Fruit fly (Drosophila melanogaster) whole organism, embryonic: Measurements from ENCODE around the gene CG15019.
A peak's percentile ranks its signal among the peaks of the same experiment; 100 is the strongest.

ENCODE experiments used
- Ada2b ChIP-seq: fragments of 200-800 bp; sonication (Bioruptor generic); IDR thresholded peaks from 2 replicates; pipeline ENCODE4 v1.3.6; 2022; ENCODE audit warnings: missing biosample characterization, missing genetic modification characterization
- Antp ChIP-seq: fragments of 200-800 bp; sonication (Bioruptor generic); optimal IDR thresholded peaks from 3 replicates; lab custom pipeline; 2016; ENCODE audit warnings: missing biosample characterization, missing genetic modification characterization
- B-H1 ChIP-seq: fragments of 200-800 bp; sonication (Bioruptor generic); IDR thresholded peaks from 3 replicates; pipeline ENCODE4 v1.3.6; 2022; ENCODE audit warnings: missing biosample characterization, missing genetic modification characterization
- B-H2 ChIP-seq: fragments of 200-800 bp; sonication (Bioruptor generic); optimal IDR thresholded peaks from 2 replicates; lab custom pipeline; 2018; ENCODE audit warnings: missing biosample characterization, mild to moderate bottlenecking, missing genetic modification characterization
- CG11695 ChIP-seq: fragments of 200-800 bp; sonication (Bioruptor generic); IDR thresholded peaks from 3 replicates; pipeline ENCODE4 v1.3.6; 2022; ENCODE audit warnings: missing biosample characterization, missing genetic modification characterization
- CG12104 ChIP-seq: fragments of 200-800 bp; sonication (Bioruptor generic); optimal IDR thresholded peaks from 3 replicates; lab custom pipeline; 2016; ENCODE audit warnings: missing biosample characterization, missing genetic modification characterization
- CG14710 ChIP-seq: fragments of 200-800 bp; sonication (Bioruptor generic); optimal IDR thresholded peaks from 3 replicates; lab custom pipeline; 2019; ENCODE audit warnings: missing biosample characterization, mild to moderate bottlenecking, missing genetic modification characterization, moderate library complexity
- CG15269 ChIP-seq: fragments of 200-800 bp; sonication (Bioruptor generic); optimal IDR thresholded peaks from 2 replicates; lab custom pipeline; 2018; ENCODE audit warnings: missing biosample characterization, mild to moderate bottlenecking, missing genetic modification characterization, moderate library complexity
- CG17361 ChIP-seq: fragments of 200-800 bp; sonication (Bioruptor generic); IDR thresholded peaks from 3 replicates; pipeline ENCODE4 v1.3.6; 2022; ENCODE audit warnings: missing biosample characterization, missing genetic modification characterization
- CG18599 ChIP-seq: fragments of 200-800 bp; sonication (Bioruptor generic); optimal IDR thresholded peaks from 3 replicates; lab custom pipeline; 2017; ENCODE audit warnings: missing biosample characterization, missing genetic modification characterization, mild to moderate bottlenecking, moderate library complexity, missing genetic modification reagents
- CG30020 ChIP-seq: fragments of 200-800 bp; optimal IDR thresholded peaks from 2 replicates; lab custom pipeline; 2019; ENCODE audit warnings: missing biosample characterization, mild to moderate bottlenecking, missing genetic modification characterization, moderate library complexity
- CG30403 ChIP-seq: fragments of 200-800 bp; sonication (Bioruptor generic); optimal IDR thresholded peaks from 3 replicates; lab custom pipeline; 2016; ENCODE audit warnings: missing biosample characterization, missing genetic modification characterization
- CG3847 ChIP-seq: fragments of 200-800 bp; sonication (Bioruptor generic); IDR thresholded peaks from 2 replicates; pipeline ENCODE4 v1.3.6; 2022; ENCODE audit warnings: missing biosample characterization, missing genetic modification characterization
- CG5180 ChIP-seq: fragments of 200-800 bp; sonication (Bioruptor generic); optimal IDR thresholded peaks from 3 replicates; lab custom pipeline; 2017; ENCODE audit warnings: missing biosample characterization, missing genetic modification characterization, mild to moderate bottlenecking, moderate library complexity, missing genetic modification reagents
- CG6175 ChIP-seq: fragments of 200-800 bp; sonication (Bioruptor generic); IDR thresholded peaks from 3 replicates; pipeline ENCODE4 v1.3.6; 2022; ENCODE audit warnings: missing biosample characterization, missing genetic modification characterization
- CG6689 ChIP-seq: fragments of 200-800 bp; sonication (Bioruptor generic); IDR thresholded peaks from 2 replicates; pipeline ENCODE4 v1.3.6; 2022; ENCODE audit warnings: missing biosample characterization, missing genetic modification characterization
- CG7745 ChIP-seq: fragments of 200-800 bp; sonication (Bioruptor generic); optimal IDR thresholded peaks from 2 replicates; lab custom pipeline; 2018; ENCODE audit warnings: missing biosample characterization, mild to moderate bottlenecking, missing genetic modification characterization, moderate library complexity
- CG7963 ChIP-seq: fragments of 200-800 bp; sonication (Bioruptor generic); IDR thresholded peaks from 3 replicates; pipeline ENCODE4 v1.3.6; 2022; ENCODE audit warnings: missing biosample characterization, missing genetic modification characterization; ENCODE audit not compliant: partially characterized antibody
- CG8281 ChIP-seq: fragments of 200-800 bp; sonication (Bioruptor generic); optimal IDR thresholded peaks from 2 replicates; lab custom pipeline; 2018; ENCODE audit warnings: missing biosample characterization, mild to moderate bottlenecking, missing genetic modification characterization, moderate library complexity
- CG8388 ChIP-seq: fragments of 200-800 bp; sonication (Bioruptor generic); optimal IDR thresholded peaks from 2 replicates; lab custom pipeline; 2019; ENCODE audit warnings: missing biosample characterization, mild to moderate bottlenecking, missing genetic modification characterization, moderate library complexity
- CG9609 ChIP-seq: fragments of 200-800 bp; sonication (Bioruptor generic); optimal IDR thresholded peaks from 3 replicates; lab custom pipeline; 2016; ENCODE audit warnings: missing biosample characterization, missing genetic modification characterization
- CrebB ChIP-seq: fragments of 200-800 bp; sonication (Bioruptor generic); optimal IDR thresholded peaks from 3 replicates; lab custom pipeline; 2018; ENCODE audit warnings: missing biosample characterization, mild to moderate bottlenecking, missing genetic modification characterization
- D19B ChIP-seq: fragments of 200-800 bp; sonication (Bioruptor generic); optimal IDR thresholded peaks from 2 replicates; lab custom pipeline; 2017; ENCODE audit warnings: missing biosample characterization, mild to moderate bottlenecking, missing genetic modification characterization
- Elba2 ChIP-seq: fragments of 200-800 bp; sonication (Bioruptor generic); optimal IDR thresholded peaks from 3 replicates; lab custom pipeline; 2016; ENCODE audit warnings: missing biosample characterization, missing genetic modification characterization
- HLH4C ChIP-seq: fragments of 200-800 bp; sonication (Bioruptor generic); IDR thresholded peaks from 3 replicates; pipeline ENCODE4 v1.3.6; 2022; ENCODE audit warnings: missing biosample characterization, missing genetic modification characterization; ENCODE audit not compliant: partially characterized antibody
- Med ChIP-seq: fragments of 200-800 bp; sonication (Bioruptor generic); peaks from one replicate; lab custom pipeline; 2016; ENCODE audit warnings: missing biosample characterization, missing genetic modification characterization, mild to moderate bottlenecking, inconsistent platforms, moderate library complexity
- Ptx1 ChIP-seq: fragments of 200-800 bp; sonication (Bioruptor generic); IDR thresholded peaks from 2 replicates; pipeline ENCODE4 v1.3.6; 2022; ENCODE audit warnings: missing biosample characterization, missing genetic modification characterization
- Stat92E ChIP-seq, 3 experiments: fragments of >200 bp in 2 of 3; fragments of 200-800 bp in 1 of 3; sonication (Bioruptor generic) in 1 of 3; optimal IDR thresholded peaks; 2 replicates each; lab custom pipeline; 2017 to 2019; ENCODE audit warnings: missing biosample characterization in 3 of 3, missing genetic modification characterization in 3 of 3, mild to moderate bottlenecking in 1 of 3, moderate library complexity in 1 of 3
- Taf1 ChIP-seq: fragments of 200-800 bp; sonication (Bioruptor generic); IDR thresholded peaks from 2 replicates; pipeline ENCODE4 v1.3.6; 2022; ENCODE audit warnings: missing biosample characterization, missing genetic modification characterization
- abd-A ChIP-seq: fragments of 200-800 bp; sonication (Bioruptor generic); optimal IDR thresholded peaks from 3 replicates; lab custom pipeline; 2019; ENCODE audit warnings: missing biosample characterization, mild to moderate bottlenecking, missing genetic modification characterization, moderate library complexity
- ase ChIP-seq: fragments of 200-800 bp; sonication (Bioruptor generic); IDR thresholded peaks from 3 replicates; pipeline ENCODE4 v1.3.6; 2022; ENCODE audit warnings: missing biosample characterization, missing genetic modification characterization
- btn ChIP-seq: fragments of 200-800 bp; sonication (Bioruptor generic); optimal IDR thresholded peaks from 2 replicates; lab custom pipeline; 2016; ENCODE audit warnings: missing biosample characterization, missing genetic modification characterization
- cas ChIP-seq: fragments of 200-800 bp; sonication (Bioruptor generic); IDR thresholded peaks from 2 replicates; pipeline ENCODE4 v1.3.6; 2022; ENCODE audit warnings: missing biosample characterization, missing genetic modification characterization
- chn ChIP-seq: fragments of 200-800 bp; sonication (Bioruptor generic); optimal IDR thresholded peaks from 2 replicates; lab custom pipeline; 2016; ENCODE audit warnings: missing biosample characterization, missing genetic modification characterization
- gem ChIP-seq: fragments of 200-800 bp; sonication (Bioruptor generic); optimal IDR thresholded peaks from 2 replicates; lab custom pipeline; 2019; ENCODE audit warnings: missing biosample characterization, mild to moderate bottlenecking, missing genetic modification characterization, moderate library complexity
- gfzf ChIP-seq: fragments of 200-800 bp; sonication (Bioruptor generic); optimal IDR thresholded peaks from 2 replicates; lab custom pipeline; 2016; ENCODE audit warnings: missing biosample characterization, mild to moderate bottlenecking, missing genetic modification characterization, moderate library complexity
- hb ChIP-seq: fragments of 200-800 bp; sonication (Bioruptor generic); IDR thresholded peaks from 3 replicates; pipeline ENCODE4 v1.3.6; 2022; ENCODE audit warnings: missing biosample characterization, missing genetic modification characterization; ENCODE audit not compliant: partially characterized antibody
- lov ChIP-seq, 2 experiments: fragments of 200-800 bp in 1 of 2; fragments of >200 bp in 1 of 2; sonication (Bioruptor generic) in 1 of 2; IDR thresholded peaks in 1 of 2; optimal IDR thresholded peaks in 1 of 2; 2 replicates in 1 of 2; 3 replicates in 1 of 2; pipeline versions ENCODE4 v1.3.6 to Lab custom; 2017 to 2022; ENCODE audit warnings: missing biosample characterization in 1 of 2, missing genetic modification characterization in 1 of 2
- mam ChIP-seq: fragments of 200-800 bp; sonication (Bioruptor generic); optimal IDR thresholded peaks from 3 replicates; lab custom pipeline; 2016; ENCODE audit warnings: missing biosample characterization, missing genetic modification characterization
- pb ChIP-seq: fragments of 200-800 bp; sonication (Bioruptor generic); optimal IDR thresholded peaks from 3 replicates; lab custom pipeline; 2016; ENCODE audit warnings: missing biosample characterization, missing genetic modification characterization
- peb ChIP-seq: fragments of 200-800 bp; sonication (Bioruptor generic); IDR thresholded peaks from 2 replicates; pipeline ENCODE4 v1.3.6; 2022; ENCODE audit warnings: missing biosample characterization, missing genetic modification characterization
- rib ChIP-seq: fragments of 200-800 bp; sonication (Bioruptor generic); IDR thresholded peaks from 2 replicates; pipeline ENCODE4 v1.3.6; 2022; ENCODE audit warnings: missing biosample characterization, missing genetic modification characterization
- sc ChIP-seq, 3 experiments: fragments of >200 bp in 2 of 3; fragments of 200-800 bp in 1 of 3; sonication (Bioruptor generic) in 1 of 3; optimal IDR thresholded peaks; 2 replicates in 2 of 3; 3 replicates in 1 of 3; lab custom pipeline; 2017; ENCODE audit warnings: mild to moderate bottlenecking in 1 of 3, missing biosample characterization in 1 of 3, missing genetic modification characterization in 1 of 3, missing genetic modification reagents in 1 of 3
- schlank ChIP-seq: fragments of 200-800 bp; sonication (Bioruptor generic); optimal IDR thresholded peaks from 2 replicates; lab custom pipeline; 2018; ENCODE audit warnings: missing biosample characterization, mild to moderate bottlenecking, missing genetic modification characterization
- tio ChIP-seq: fragments of 200-800 bp; sonication (Bioruptor generic); optimal IDR thresholded peaks from 2 replicates; lab custom pipeline; 2017; ENCODE audit warnings: missing biosample characterization, missing genetic modification characterization, inconsistent platforms
- tx ChIP-seq: fragments of 200-800 bp; sonication (Bioruptor generic); optimal IDR thresholded peaks from 2 replicates; lab custom pipeline; 2016; ENCODE audit warnings: missing biosample characterization, missing genetic modification characterization
- unpg ChIP-seq: fragments of 200-800 bp; sonication (Bioruptor generic); optimal IDR thresholded peaks from 3 replicates; lab custom pipeline; 2018; ENCODE audit warnings: missing biosample characterization, mild to moderate bottlenecking, missing genetic modification characterization, moderate library complexity
- vvl ChIP-seq: fragments of 200-800 bp; sonication (Bioruptor generic); IDR thresholded peaks from 2 replicates; pipeline ENCODE4 v1.3.6; 2022; ENCODE audit warnings: missing biosample characterization, missing genetic modification characterization

Gene CG15019

DNA sequence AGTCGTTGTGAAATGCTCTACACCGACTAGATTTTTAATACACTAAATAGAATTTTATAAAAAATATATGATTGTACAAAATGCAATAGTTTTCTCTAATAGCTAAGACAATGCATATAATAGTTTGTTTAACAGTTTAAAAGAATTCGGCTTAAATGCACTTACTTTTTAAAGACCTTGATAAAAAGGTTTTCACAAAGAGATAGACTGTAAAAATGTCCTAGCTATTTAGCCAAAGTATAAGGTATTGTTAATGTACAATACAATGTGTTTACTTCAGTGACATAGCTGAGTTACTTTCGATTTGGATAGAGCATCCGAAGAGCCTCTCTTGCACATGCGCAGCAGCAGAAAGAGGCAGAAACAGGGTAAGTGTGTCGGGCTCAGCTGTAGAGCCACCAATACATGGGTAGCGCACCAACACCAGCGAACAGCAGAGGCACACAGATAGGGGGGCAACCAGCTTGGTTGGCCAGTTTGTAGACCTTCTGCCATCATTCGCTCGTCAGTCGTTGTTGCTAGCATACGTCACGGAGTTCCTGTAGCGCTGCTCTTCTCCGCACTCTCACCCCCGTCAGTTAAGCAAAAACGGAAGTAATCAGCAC lies 896 bp upstream of the CG15019 start, which contains the start of gene TP53INP (continued):
- TF ChIP-seq Ptx1 (peak; percentile 81), B-H1 (GFP tag; lab: Robert Waterston, UW) (peak; percentile 48; the same call in 2 of the 3 replicates), mam (GFP tag; lab: Kevin White, UChicago) (peak; percentile 50), vvl (GFP tag; lab: Robert Waterston, UW) (peak; percentile 80), CG18599 (GFP tag; lab: Kevin White, UChicago) (peak; percentile 92), CG30403 (GFP tag; lab: Kevin White, UChicago) (peak; percentile 93), chn (GFP tag; lab: Kevin White, UChicago) (peak; percentile 76), CG17361 (GFP tag; lab: Robert Waterston, UW) (peak; percentile 96), Stat92E (GFP tag; optimal IDR thresholded peaks at IDR 0.05; lab: Kevin White, UChicago) (peak in 1 of 3 experiments; percentile 66), peb (GFP tag; lab: Robert Waterston, UW) (peak; percentile 64), Antp (GFP tag; lab: Kevin White, UChicago) (peak; percentile 82), gfzf (GFP tag; lab: Kevin White, UChicago) (no peak), lov (optimal IDR thresholded peaks at IDR 0.05; lab: Kevin White, UChicago) (no peak), lov (GFP tag; IDR thresholded peaks at IDR 0.05; lab: Robert Waterston, UW) (peak; percentile 39; the same call in 1 of the 3 replicates), B-H2 (GFP tag; lab: Kevin White, UChicago) (peak; percentile 55), CG3847 (GFP tag; lab: Robert Waterston, UW) (peak; percentile 67), hb (GFP tag; lab: Robert Waterston, UW) (no peak), CG14710 (peak; percentile 91), CG6175 (GFP tag; lab: Robert Waterston, UW) (peak; percentile 68; the same call in 2 of the 3 replicates), CG30020 (tag; lab: Kevin White, UChicago) (peak; percentile 64), CG6689 (GFP tag; lab: Robert Waterston, UW) (peak; percentile 69), CG11695 (GFP tag; lab: Robert Waterston, UW) (peak; percentile 74), Ada2b (GFP tag; lab: Robert Waterston, UW) (0 out of 2 replicates have a peak, but pooled peaks have one; percentile 41), CG9609 (GFP tag; lab: Kevin White, UChicago) (peak; percentile 49), CG7963 (GFP tag; lab: Robert Waterston, UW) (no peak), CG7745 (tag; lab: Kevin White, UChicago) (no peak), CG8388 (peak; percentile 89), abd-A (tag; lab: Kevin White, UChicago) (no peak), Med (peak; percentile 90), tio (GFP tag; lab: Kevin White, UChicago) (peak; percentile 90), unpg (GFP tag; lab: Kevin White, UChicago) (peak; percentile 85), cas (GFP tag; lab: Robert Waterston, UW) (no peak), btn (peak; percentile 48), CG5180 (peak; percentile 80), D19B (GFP tag; lab: Kevin White, UChicago) (peak; percentile 53), CG8281 (peak; percentile 58), rib (peak; percentile 37; the same call in 1 of the 2 replicates), schlank (tag; lab: Kevin White, UChicago) (peak; percentile 69), CG12104 (GFP tag; lab: Kevin White, UChicago) (peak; percentile 88), pb (peak; percentile 55), CG15269 (tag; lab: Kevin White, UChicago) (peak; percentile 93), tx (GFP tag; lab: Kevin White, UChicago) (peak; percentile 44), gem (tag; lab: Kevin White, UChicago) (peak; percentile 96), ase (peak; percentile 48; the same call in 2 of the 3 replicates), CrebB (tag; lab: Kevin White, UChicago) (peak; percentile 52), Taf1 (GFP tag; lab: Robert Waterston, UW) (0 out of 2 replicates have a peak, but pooled peaks have one; percentile 25), HLH4C (GFP tag; lab: Robert Waterston, UW) (no peak), Elba2 (GFP tag; lab: Kevin White, UChicago) (no peak), sc (optimal IDR thresholded peaks at IDR 0.05; lab: Kevin White, UChicago) (no peak), sc (GFP tag; optimal IDR thresholded peaks at IDR 0.05; lab: Kevin White, UChicago) (peak; percentile 84)
